Fruit fly (Drosophila melanogaster): ENCODE results near the gene Ndc1.

Gene Ndc1

dm6 chr3R:23942965-23943413 lies 18.8 kb downstream of the Ndc1 start, which contains the start of gene Gdh (continued):
- no peak for TF ChIP-seq zfh2 (GFP tag; optimal IDR thresholded peaks at IDR 0.05)
- no peak for TF ChIP-seq HLH3B (GFP tag; IDR thresholded peaks at IDR 0.05)
- TF ChIP-seq grau (tag; optimal IDR thresholded peaks at IDR 0.05): peak; percentile 12
- peak; percentile 11; the same call in 1 of the 3 replicates for TF ChIP-seq ken (GFP tag; IDR thresholded peaks at IDR 0.05)
- TF ChIP-seq CG14667 (GFP tag; IDR thresholded peaks at IDR 0.05): no peak
- TF ChIP-seq hth (optimal IDR thresholded peaks at IDR 0.05): no peak
- no peak for TF ChIP-seq Antp (GFP tag; optimal IDR thresholded peaks at IDR 0.05)
- no peak for TF ChIP-seq ewg (GFP tag; optimal IDR thresholded peaks at IDR 0.05)
- no peak for TF ChIP-seq E2f1 (GFP tag; IDR thresholded peaks at IDR 0.05)
- no peak for TF ChIP-seq Oli (tag; optimal IDR thresholded peaks at IDR 0.05)
- TF ChIP-seq HLH54F (GFP tag; optimal IDR thresholded peaks at IDR 0.05): no peak
- no peak for TF ChIP-seq CG31224 (GFP tag; IDR thresholded peaks at IDR 0.05)
- TF ChIP-seq Oaz (GFP tag; IDR thresholded peaks at IDR 0.05): no peak
- no peak for TF ChIP-seq CG18476 (GFP tag; optimal IDR thresholded peaks at IDR 0.05)
- TF ChIP-seq Sox102F (GFP tag; optimal IDR thresholded peaks at IDR 0.05): no peak
- TF ChIP-seq ind (GFP tag; optimal IDR thresholded peaks at IDR 0.05): no peak
- TF ChIP-seq lab (GFP tag; optimal IDR thresholded peaks at IDR 0.05): peak; percentile 72
- TF ChIP-seq tx (GFP tag; optimal IDR thresholded peaks at IDR 0.05): no peak
- TF ChIP-seq Mad (GFP tag; optimal IDR thresholded peaks at IDR 0.05): no peak
- TF ChIP-seq chinmo (GFP tag; IDR thresholded peaks at IDR 0.05; ENCODE audit: partially characterized antibody): peak; percentile 91; the same call in 3 of the 4 replicates
- TF ChIP-seq Max (GFP tag; optimal IDR thresholded peaks at IDR 0.05): peak; percentile 15
- peak; percentile 69 for TF ChIP-seq Fer1 (GFP tag; optimal IDR thresholded peaks at IDR 0.05)
- peak; percentile 36 for TF ChIP-seq sqz (GFP tag; optimal IDR thresholded peaks at IDR 0.05)
- peak; percentile 15 for TF ChIP-seq CG31365 (tag; optimal IDR thresholded peaks at IDR 0.05)
- no peak for TF ChIP-seq bigmax (GFP tag; optimal IDR thresholded peaks at IDR 0.05)
- no peak for TF ChIP-seq Doc3 (GFP tag; IDR thresholded peaks at IDR 0.05; ENCODE audit: partially characterized antibody)
- TF ChIP-seq H2.0 (GFP tag; IDR thresholded peaks at IDR 0.05): no peak
- TF ChIP-seq maf-S (GFP tag; optimal IDR thresholded peaks at IDR 0.05): no peak
- TF ChIP-seq CG1024 (GFP tag; IDR thresholded peaks at IDR 0.05): no peak
- TF ChIP-seq ato (GFP tag; IDR thresholded peaks at IDR 0.05; ENCODE audit: partially characterized antibody): 0 out of 2 replicates have a peak, but pooled peaks have one; percentile 7
- TF ChIP-seq CG11560 (tag; IDR thresholded peaks at IDR 0.05): no peak
- TF ChIP-seq yki (optimal IDR thresholded peaks at IDR 0.05): no peak
- peak; percentile 47; the same call in 1 of the 2 replicates for TF ChIP-seq E2f2 (GFP tag; IDR thresholded peaks at IDR 0.05)
- TF ChIP-seq NfI (GFP tag; optimal IDR thresholded peaks at IDR 0.05): peak; percentile 26
- TF ChIP-seq CG2202 (tag; optimal IDR thresholded peaks at IDR 0.05): no peak
- peak in 1 of 3 experiments; percentile 12 for TF ChIP-seq Stat92E (GFP tag; optimal IDR thresholded peaks at IDR 0.05)
- no peak for TF ChIP-seq CG1529 (GFP tag; optimal IDR thresholded peaks at IDR 0.05)
- TF ChIP-seq Bgb (GFP tag; IDR thresholded peaks at IDR 0.05; ENCODE audit: partially characterized antibody): peak; percentile 68; the same call in 1 of the 2 replicates
- TF ChIP-seq slp2 (GFP tag; optimal IDR thresholded peaks at IDR 0.05): no peak
- TF ChIP-seq Drgx (GFP tag; IDR thresholded peaks at IDR 0.05): peak; percentile 51
- no peak for TF ChIP-seq HLHmδ (GFP tag; optimal IDR thresholded peaks at IDR 0.05)
- peak; percentile 49 for TF ChIP-seq MTF-1 (GFP tag; optimal IDR thresholded peaks at IDR 0.05; ENCODE audit: borderline replicate concordance)
- no peak for TF ChIP-seq z (GFP tag; IDR thresholded peaks at IDR 0.05)
- 0 out of 3 replicates have a peak, but pooled peaks have one; percentile 18 for TF ChIP-seq dysf (GFP tag; IDR thresholded peaks at IDR 0.05)
- TF ChIP-seq Trl (optimal IDR thresholded peaks at IDR 0.05): peak; percentile 53 to 69
- TF ChIP-seq Trl (GFP tag; optimal IDR thresholded peaks at IDR 0.05): peak; percentile 24
- TF ChIP-seq CG2129 (GFP tag; IDR thresholded peaks at IDR 0.05; ENCODE audit: partially characterized antibody): no peak
- peak; percentile 33 for TF ChIP-seq lbe (GFP tag; optimal IDR thresholded peaks at IDR 0.05)
- peak; percentile 64 for TF ChIP-seq Rfx (GFP tag; IDR thresholded peaks at IDR 0.05)
- TF ChIP-seq seq (GFP tag; IDR thresholded peaks at IDR 0.05): peak; percentile 38; the same call in 1 of the 2 replicates
- TF ChIP-seq Ets97D (GFP tag; optimal IDR thresholded peaks at IDR 0.05): no peak
- TF ChIP-seq CG11695 (GFP tag; IDR thresholded peaks at IDR 0.05): no peak; the same call in 2 of the 3 replicates
